Worm (Caenorhabditis elegans): Measurements from ENCODE around the gene ipp-5.

DNA sequence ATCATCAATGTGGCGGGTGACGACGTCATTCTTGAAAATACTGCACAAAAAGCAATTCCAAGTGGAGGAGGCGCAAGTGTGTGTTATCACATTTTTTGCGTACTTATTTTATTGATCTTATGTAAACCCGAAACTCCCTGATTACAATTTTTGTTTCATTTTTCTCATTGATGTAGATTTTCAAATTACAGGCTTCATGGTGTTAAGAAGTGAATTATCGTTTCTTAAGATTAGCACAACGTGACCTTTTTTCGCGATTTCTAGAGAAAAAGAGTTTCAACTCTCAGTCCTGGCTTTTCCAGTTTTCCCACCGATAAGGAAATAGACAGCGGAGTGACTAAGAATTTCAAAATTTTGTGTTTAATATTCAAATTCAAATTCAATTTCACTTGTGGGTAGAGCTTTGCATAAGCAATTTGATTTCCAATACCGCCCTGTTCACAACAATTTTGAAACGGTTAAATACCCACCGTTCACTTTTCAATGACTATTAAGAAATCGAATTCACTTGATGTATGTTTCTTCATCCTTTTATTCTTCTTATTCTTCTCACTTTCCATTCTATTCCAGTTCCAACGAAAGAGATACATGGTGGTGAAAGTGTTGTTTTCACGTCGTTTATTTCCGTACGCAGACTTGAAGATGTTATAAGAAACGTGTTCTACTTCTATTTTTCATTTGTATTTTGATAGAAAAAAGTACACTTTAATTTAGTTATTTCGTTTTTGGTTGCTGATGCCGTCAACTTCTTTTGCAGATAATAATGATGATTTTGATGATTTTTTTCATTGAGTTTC is 4.3 kb upstream of the ipp-5 start:
- TF ChIP-seq elt-4 (tag; optimal IDR thresholded peaks at IDR 0.05) (no peak), pha-4 (tag; optimal IDR thresholded peaks at IDR 0.05) (no peak)
